Worm (Caenorhabditis elegans) whole organism, early embryonic: ENCODE data around the gene K02E10.4.

Experiments
- B0310.2 ChIP-seq: sonication (generic microtip); optimal IDR thresholded peaks from 2 replicates; lab custom pipeline; 2016; ENCODE audit warnings: mild to moderate bottlenecking, missing genetic modification characterization, missing compliant biosample characterization
- ama-1 ChIP-seq: fragments of 150-350 bp; optimal IDR thresholded peaks from 2 replicates; lab custom pipeline; 2014
- ceh-13 ChIP-seq: fragments of 200-800 bp; sonication (Bioruptor generic); optimal IDR thresholded peaks from 2 replicates; lab custom pipeline; 2018; ENCODE audit warnings: mild to moderate bottlenecking, missing genetic modification characterization, missing compliant biosample characterization
- ceh-36 ChIP-seq: sonication (generic microtip); optimal IDR thresholded peaks from 2 replicates; lab custom pipeline; 2016; ENCODE audit warnings: missing genetic modification characterization, inconsistent platforms, missing compliant biosample characterization
- hmg-4 ChIP-seq: fragments of 200-800 bp; sonication (Bioruptor generic); optimal IDR thresholded peaks from 2 replicates; lab custom pipeline; 2018; ENCODE audit warnings: mild to moderate bottlenecking, missing genetic modification characterization, missing compliant biosample characterization
- scrt-1 ChIP-seq: fragments of 200-800 bp; sonication (Bioruptor generic); IDR thresholded peaks from 2 replicates; pipeline ENCODE4 v1.3.6; 2022; ENCODE audit warnings: missing genetic modification characterization, missing compliant biosample characterization
- sea-1 ChIP-seq: fragments of 200-800 bp; sonication (Bioruptor generic); conservative IDR thresholded peaks from 2 replicates; pipeline ENCODE4 v1.3.6; 2022; ENCODE audit warnings: missing genetic modification characterization, missing compliant biosample characterization
- tbx-11 ChIP-seq: fragments of 200-800 bp; sonication (Bioruptor generic); IDR thresholded peaks from 2 replicates; pipeline ENCODE4 v1.3.6; 2022; ENCODE audit warnings: missing genetic modification characterization, missing compliant biosample characterization

ce11 chrX:2522658-2523057 is 39.6 kb downstream of the K02E10.4 start:
- TF ChIP-seq ama-1 (lab: Kevin White, UChicago) (no peak), sea-1 (GFP tag; lab: Robert Waterston, UW) (no peak), tbx-11 (GFP tag; lab: Robert Waterston, UW) (no peak), ceh-13 (GFP tag; lab: Kevin White, UChicago) (no peak), hmg-4 (GFP tag; lab: Kevin White, UChicago) (no peak), ceh-36 (tag; lab: Kevin White, UChicago) (no peak), scrt-1 (no peak), B0310.2 (tag; lab: Kevin White, UChicago) (no peak)
